Worm (Caenorhabditis elegans) whole organism, young adult: ENCODE results near the gene Y59A8B.12.

Experiments
- B0019.2 ChIP-seq: fragments of 200-800 bp; sonication (Bioruptor generic); conservative IDR thresholded peaks from 2 replicates; pipeline ENCODE4 v1.3.6; 2022; ENCODE audit warnings: missing genetic modification reagents, missing genetic modification characterization, missing compliant biosample characterization
- C06A6.2 ChIP-seq: fragments of 200-800 bp; sonication (Bioruptor generic); conservative IDR thresholded peaks from 2 replicates; pipeline ENCODE4 v1.3.6; 2022; ENCODE audit warnings: missing genetic modification characterization, missing compliant biosample characterization
- F37B4.10 ChIP-seq: fragments of 200-800 bp; sonication (Bioruptor generic); IDR thresholded peaks from 2 replicates; pipeline ENCODE4 v1.3.6; 2022; ENCODE audit warnings: missing genetic modification characterization, missing compliant biosample characterization
- F57C9.4 ChIP-seq: sonication (generic microtip); optimal IDR thresholded peaks from 2 replicates; lab custom pipeline; 2017; ENCODE audit warnings: mild to moderate bottlenecking, missing genetic modification characterization, missing compliant biosample characterization
- Y79H2A.3 ChIP-seq: fragments of 200-800 bp; sonication (Bioruptor generic); conservative IDR thresholded peaks from 2 replicates; pipeline ENCODE4 v1.3.6; 2022; ENCODE audit warnings: missing genetic modification reagents, missing genetic modification characterization, missing compliant biosample characterization
- ZK185.1 ChIP-seq: sonication (generic microtip); optimal IDR thresholded peaks from 2 replicates; lab custom pipeline; 2016; ENCODE audit warnings: mild to moderate bottlenecking, missing genetic modification characterization, missing compliant biosample characterization; ENCODE audit not compliant: poor library complexity, severe bottlenecking
- akir-1 ChIP-seq: fragments of 200-800 bp; sonication (Bioruptor generic); optimal IDR thresholded peaks from 2 replicates; lab custom pipeline; 2018; ENCODE audit warnings: mild to moderate bottlenecking, missing genetic modification characterization, moderate library complexity, missing compliant biosample characterization
- aptf-3 ChIP-seq: fragments of 200-800 bp; sonication (Bioruptor generic); IDR thresholded peaks from 2 replicates; pipeline ENCODE4 v1.3.6; 2022; ENCODE audit warnings: missing genetic modification characterization, missing compliant biosample characterization
- atf-7 ChIP-seq: sonication (generic microtip); optimal IDR thresholded peaks from 2 replicates; lab custom pipeline; 2017; ENCODE audit warnings: mild to moderate bottlenecking, missing genetic modification characterization, missing compliant biosample characterization
- athp-1 ChIP-seq: sonication (generic microtip); optimal IDR thresholded peaks from 2 replicates; lab custom pipeline; 2017; ENCODE audit warnings: mild to moderate bottlenecking, missing genetic modification characterization, missing compliant biosample characterization
- bed-1 ChIP-seq: fragments of 200-800 bp; sonication (Bioruptor generic); IDR thresholded peaks from 2 replicates; pipeline ENCODE4 v1.3.6; 2022; ENCODE audit warnings: missing genetic modification reagents, missing genetic modification characterization, missing compliant biosample characterization
- ccch-3 ChIP-seq: fragments of 200-800 bp; sonication (Bioruptor generic); optimal IDR thresholded peaks from 2 replicates; lab custom pipeline; 2018; ENCODE audit warnings: mild to moderate bottlenecking, missing genetic modification characterization, missing compliant biosample characterization
- cebp-1 ChIP-seq, 2 experiments: fragments of 200-800 bp in 1 of 2; sonication (Bioruptor generic) in 1 of 2; sonication (generic microtip) in 1 of 2; IDR thresholded peaks in 1 of 2; optimal IDR thresholded peaks in 1 of 2; 2 replicates each; pipeline versions ENCODE4 v1.3.6 to Lab custom; 2017 to 2022; ENCODE audit warnings: missing compliant biosample characterization in 2 of 2, missing genetic modification characterization in 2 of 2, mild to moderate bottlenecking in 1 of 2, missing genetic modification reagents in 1 of 2, moderate library complexity in 1 of 2
- ceh-58 ChIP-seq: fragments of 200-800 bp; sonication (Bioruptor generic); IDR thresholded peaks from 2 replicates; pipeline ENCODE4 v1.3.6; 2022; ENCODE audit warnings: missing genetic modification characterization, missing compliant biosample characterization
- chd-7 ChIP-seq: sonication (generic microtip); optimal IDR thresholded peaks from 2 replicates; lab custom pipeline; 2016; ENCODE audit warnings: mild to moderate bottlenecking, missing genetic modification characterization, moderate library complexity, missing compliant biosample characterization
- efl-1 ChIP-seq: fragments of 150-350 bp; optimal IDR thresholded peaks from 2 replicates; lab custom pipeline; 2014; ENCODE audit warnings: missing biosample characterization, missing genetic modification reagents, missing genetic modification characterization
- egl-18 ChIP-seq: fragments of 200-800 bp; sonication (Bioruptor generic); IDR thresholded peaks from 2 replicates; pipeline ENCODE4 v1.3.6; 2022; ENCODE audit warnings: missing genetic modification reagents, missing genetic modification characterization, missing compliant biosample characterization
- egrh-3 ChIP-seq: fragments of 200-800 bp; sonication (Bioruptor generic); IDR thresholded peaks from 2 replicates; pipeline ENCODE4 v1.3.6; 2022; ENCODE audit warnings: missing genetic modification reagents, missing genetic modification characterization, missing compliant biosample characterization
- hlh-12 ChIP-seq: sonication (generic microtip); optimal IDR thresholded peaks from 2 replicates; lab custom pipeline; 2016; ENCODE audit warnings: missing genetic modification characterization, missing compliant biosample characterization
- hlh-26 ChIP-seq: fragments of 200-800 bp; sonication (Bioruptor generic); conservative IDR thresholded peaks from 2 replicates; pipeline ENCODE4 v1.3.6; 2022; ENCODE audit warnings: missing genetic modification reagents, missing genetic modification characterization, missing compliant biosample characterization
- hmg-20 ChIP-seq: fragments of 200-800 bp; sonication (Bioruptor generic); IDR thresholded peaks from 2 replicates; pipeline ENCODE4 v1.3.6; 2022; ENCODE audit warnings: missing genetic modification reagents, missing genetic modification characterization, missing compliant biosample characterization
- hrde-1 ChIP-seq: sonication (generic microtip); optimal IDR thresholded peaks from 2 replicates; lab custom pipeline; 2016; ENCODE audit warnings: missing genetic modification characterization, mild to moderate bottlenecking, missing compliant biosample characterization, moderate library complexity, missing genotype, missing genetic modification reagents, borderline replicate concordance
- let-607 ChIP-seq, 2 experiments: fragments of 200-800 bp in 1 of 2; sonication (Bioruptor generic) in 1 of 2; sonication (generic microtip) in 1 of 2; optimal IDR thresholded peaks; 2 replicates each; lab custom pipeline; 2016 to 2018; ENCODE audit warnings: mild to moderate bottlenecking in 2 of 2, missing compliant biosample characterization in 2 of 2, missing genetic modification characterization in 2 of 2, moderate library complexity in 2 of 2, missing genotype in 1 of 2
- lin-35 ChIP-seq, 3 experiments: fragments of 150-350 bp in 2 of 3; sonication (generic microtip) in 1 of 3; optimal IDR thresholded peaks; 2 replicates each; lab custom pipeline; 2014 to 2018; ENCODE audit warnings: missing biosample characterization in 3 of 3, missing genetic modification characterization in 3 of 3, missing genetic modification reagents in 3 of 3
- lin-40 ChIP-seq: sonication (generic microtip); optimal IDR thresholded peaks from 2 replicates; lab custom pipeline; 2016; ENCODE audit warnings: missing genetic modification characterization, mild to moderate bottlenecking, missing compliant biosample characterization, missing genotype, missing genetic modification reagents
- lir-1 ChIP-seq: fragments of 200-800 bp; sonication (Bioruptor generic); conservative IDR thresholded peaks from 2 replicates; pipeline ENCODE4 v1.3.6; 2022; ENCODE audit warnings: missing genetic modification reagents, missing genetic modification characterization, missing compliant biosample characterization
- madf-10 ChIP-seq: sonication (generic microtip); optimal IDR thresholded peaks from 2 replicates; lab custom pipeline; 2016; ENCODE audit warnings: mild to moderate bottlenecking, missing genetic modification characterization, missing compliant biosample characterization
- madf-3 ChIP-seq: fragments of 200-800 bp; sonication (Bioruptor generic); IDR thresholded peaks from 2 replicates; pipeline ENCODE4 v1.3.6; 2022; ENCODE audit warnings: missing genetic modification reagents, missing genetic modification characterization, missing compliant biosample characterization
- mcd-1 ChIP-seq: fragments of 200-800 bp; sonication (Bioruptor generic); IDR thresholded peaks from 2 replicates; pipeline ENCODE4 v1.3.6; 2022; ENCODE audit warnings: missing genetic modification reagents, missing genetic modification characterization, missing compliant biosample characterization
- nfya-2 ChIP-seq: fragments of 200-800 bp; sonication (Bioruptor generic); IDR thresholded peaks from 2 replicates; pipeline ENCODE4 v1.3.6; 2022; ENCODE audit warnings: missing genetic modification reagents, missing genetic modification characterization, missing compliant biosample characterization
- nhr-179 ChIP-seq: sonication (generic microtip); optimal IDR thresholded peaks from 2 replicates; lab custom pipeline; 2016; ENCODE audit warnings: mild to moderate bottlenecking, missing genetic modification characterization, missing compliant biosample characterization
- nhr-90 ChIP-seq: sonication (generic microtip); optimal IDR thresholded peaks from 2 replicates; lab custom pipeline; 2016; ENCODE audit warnings: missing genotype, mild to moderate bottlenecking, missing genetic modification characterization, missing compliant biosample characterization
- pha-4 ChIP-seq: fragments of 150-350 bp; sonication (generic microtip); optimal IDR thresholded peaks from 2 replicates; lab custom pipeline; 2014; ENCODE audit warnings: missing biosample characterization, missing genetic modification reagents, missing genetic modification characterization
- rpc-1 ChIP-seq, 2 experiments: fragments of 150-350 bp in 1 of 2; sonication (generic microtip) in 1 of 2; optimal IDR thresholded peaks; 2 replicates each; lab custom pipeline; 2014 to 2018; ENCODE audit warnings: missing biosample characterization in 1 of 2, missing genetic modification characterization in 1 of 2, missing genetic modification reagents in 1 of 2, missing genotype in 1 of 2
- snpc-1.1 ChIP-seq: sonication (generic microtip); optimal IDR thresholded peaks from 2 replicates; lab custom pipeline; 2017; ENCODE audit warnings: missing genetic modification characterization, mild to moderate bottlenecking, missing compliant biosample characterization, antibody characterized with exemption, moderate library complexity, missing genotype, missing genetic modification reagents; ENCODE audit not compliant: insufficient read depth
- snpc-3.4 ChIP-seq: sonication (generic microtip); optimal IDR thresholded peaks from 2 replicates; lab custom pipeline; 2017; ENCODE audit warnings: missing genetic modification characterization, mild to moderate bottlenecking, missing compliant biosample characterization, antibody characterized with exemption, moderate library complexity, missing genotype, missing genetic modification reagents
- snpc-4 ChIP-seq, 5 experiments: fragments of 150-350 bp in 1 of 5; sonication (generic microtip) in 4 of 5; optimal IDR thresholded peaks; 2 replicates each; lab custom pipeline; 2014 to 2018; ENCODE audit warnings: missing genetic modification characterization in 5 of 5, missing biosample characterization in 3 of 5, antibody characterized with exemption in 2 of 5, mild to moderate bottlenecking in 2 of 5, missing compliant biosample characterization in 2 of 5, missing genotype in 2 of 5, moderate library complexity in 2 of 5, missing genetic modification reagents in 1 of 5
- sptf-2 ChIP-seq: fragments of 200-800 bp; sonication (Bioruptor generic); optimal IDR thresholded peaks from 2 replicates; lab custom pipeline; 2018; ENCODE audit warnings: mild to moderate bottlenecking, missing genetic modification characterization, missing compliant biosample characterization
- tbx-9 ChIP-seq: sonication (generic microtip); optimal IDR thresholded peaks from 2 replicates; lab custom pipeline; 2016; ENCODE audit warnings: borderline replicate concordance, missing genetic modification characterization, inconsistent platforms, missing compliant biosample characterization
- tlf-1 ChIP-seq: fragments of 200-800 bp; sonication (Bioruptor generic); optimal IDR thresholded peaks from 2 replicates; lab custom pipeline; 2018; ENCODE audit warnings: mild to moderate bottlenecking, missing genetic modification characterization, missing compliant biosample characterization
- unc-62 ChIP-seq: fragments of 150-350 bp; optimal IDR thresholded peaks from 2 replicates; lab custom pipeline; 2014; ENCODE audit warnings: missing biosample characterization, missing genetic modification reagents, missing genetic modification characterization
- zim-3 ChIP-seq: sonication (generic microtip); optimal IDR thresholded peaks from 2 replicates; lab custom pipeline; 2017; ENCODE audit warnings: mild to moderate bottlenecking, missing genetic modification characterization, moderate library complexity, missing compliant biosample characterization
- ztf-25 ChIP-seq: fragments of 200-800 bp; sonication (Bioruptor generic); IDR thresholded peaks from 2 replicates; pipeline ENCODE4 v1.3.6; 2022; ENCODE audit warnings: missing genetic modification reagents, missing genetic modification characterization, missing compliant biosample characterization
- ztf-26 ChIP-seq: sonication (generic microtip); optimal IDR thresholded peaks from 2 replicates; lab custom pipeline; 2017; ENCODE audit warnings: missing genetic modification characterization, missing compliant biosample characterization
- ztf-6 ChIP-seq: fragments of 200-800 bp; sonication (Bioruptor generic); IDR thresholded peaks from 2 replicates; pipeline ENCODE4 v1.3.6; 2022; ENCODE audit warnings: missing genetic modification reagents, missing genetic modification characterization, missing compliant biosample characterization

Y59A8B.12 gene

ce11 chrV:18085150-18085833, 732 bp downstream of the Y59A8B.12 start, which contains the start of gene fbxa-106:
Gene fbxa-106 (minus strand): TSS chrV:18085200.
- no peak for TF ChIP-seq ztf-6
- TF ChIP-seq sptf-2 (GFP tag; lab: Kevin White, UChicago), result no peak
- TF ChIP-seq F57C9.4 (tag; lab: Kevin White, UChicago), result no peak
- TF ChIP-seq F37B4.10 (GFP tag; lab: Robert Waterston, UW), result no peak
- no peak for TF ChIP-seq lin-35 (GFP tag; optimal IDR thresholded peaks at IDR 0.05; lab: Kevin White, UChicago)
- TF ChIP-seq B0019.2, result no peak
- TF ChIP-seq snpc-1.1 (tag; lab: Kevin White, UChicago), result peak; percentile 25
- no peak for TF ChIP-seq lin-40
- no peak for TF ChIP-seq nhr-90 (tag; lab: Kevin White, UChicago)
- no peak for TF ChIP-seq let-607 (tag; optimal IDR thresholded peaks at IDR 0.05; lab: Kevin White, UChicago)
- TF ChIP-seq mcd-1 (GFP tag; lab: Robert Waterston, UW), result peak; percentile 27; the same call in 1 of the 2 replicates
- no peak for TF ChIP-seq akir-1 (GFP tag; lab: Kevin White, UChicago)
- no peak for TF ChIP-seq nfya-2
- TF ChIP-seq egrh-3 (GFP tag; lab: Robert Waterston, UW), result no peak
- no peak for TF ChIP-seq atf-7
- TF ChIP-seq rpc-1 (optimal IDR thresholded peaks at IDR 0.05; lab: Kevin White, UChicago), result no peak
- no peak for TF ChIP-seq rpc-1 (tag; optimal IDR thresholded peaks at IDR 0.05; lab: Kevin White, UChicago)
- TF ChIP-seq zim-3, result no peak
- TF ChIP-seq nhr-179 (tag; lab: Kevin White, UChicago), result no peak
- TF ChIP-seq pha-4 (tag; lab: Kevin White, UChicago), result no peak
- no peak for TF ChIP-seq hlh-26 (GFP tag; lab: Robert Waterston, UW)
- TF ChIP-seq aptf-3, result 0 out of 2 replicates have a peak, but pooled peaks have one; percentile 69
- TF ChIP-seq ccch-3, result no peak
- TF ChIP-seq hrde-1, result no peak
- no peak for TF ChIP-seq cebp-1 (GFP tag; IDR thresholded peaks at IDR 0.05; lab: Robert Waterston, UW)
- peak; percentile 60 for TF ChIP-seq cebp-1 (tag; optimal IDR thresholded peaks at IDR 0.05; lab: Kevin White, UChicago)
- TF ChIP-seq ztf-25 (GFP tag; lab: Robert Waterston, UW), result no peak
- peak; percentile 26 for TF ChIP-seq snpc-3.4
- TF ChIP-seq bed-1 (GFP tag; lab: Robert Waterston, UW), result no peak
- no peak for TF ChIP-seq hmg-20 (GFP tag; lab: Robert Waterston, UW)
- TF ChIP-seq ZK185.1, result no peak
- 0 out of 2 replicates have a peak, but pooled peaks have one; percentile 14 for TF ChIP-seq egl-18 (GFP tag; lab: Robert Waterston, UW)
- TF ChIP-seq hlh-12 (tag; lab: Kevin White, UChicago), result no peak
- no peak for TF ChIP-seq tbx-9
- no peak for TF ChIP-seq ztf-26
- no peak for TF ChIP-seq snpc-4 (GFP tag; optimal IDR thresholded peaks at IDR 0.05; lab: Kevin White, UChicago)
- TF ChIP-seq snpc-4 (tag; optimal IDR thresholded peaks at IDR 0.05; lab: Kevin White, UChicago), result no peak
- no peak for TF ChIP-seq lir-1 (GFP tag; lab: Robert Waterston, UW)
- no peak for TF ChIP-seq unc-62 (GFP tag; lab: Kevin White, UChicago)
- no peak for TF ChIP-seq madf-10 (tag; lab: Kevin White, UChicago)
- TF ChIP-seq Y79H2A.3 (GFP tag; lab: Robert Waterston, UW), result no peak
- TF ChIP-seq efl-1, result peak; percentile 16
- no peak for TF ChIP-seq C06A6.2 (GFP tag; lab: Robert Waterston, UW)
- peak; percentile 48 for TF ChIP-seq athp-1 (tag; lab: Kevin White, UChicago)
- no peak for TF ChIP-seq chd-7 (tag; lab: Kevin White, UChicago)
- no peak for TF ChIP-seq ceh-58 (GFP tag; lab: Robert Waterston, UW)
- no peak for TF ChIP-seq madf-3 (GFP tag; lab: Robert Waterston, UW)
- TF ChIP-seq tlf-1 (GFP tag; lab: Kevin White, UChicago), result no peak
